Worm (Caenorhabditis elegans): ENCODE results near the gene M01H9.5.
A peak's percentile ranks its signal among the peaks of the same experiment; 100 is the strongest.

M01H9.5 gene

ce11 chrIV:4470885-4471772 is 5.8 kb downstream of the M01H9.5 start (continued):
- TF ChIP-seq attf-5 (GFP tag; optimal IDR thresholded peaks at IDR 0.05) (peak; percentile 64), ama-1 (optimal IDR thresholded peaks at IDR 0.05) (peak; percentile 47), ama-1 (GFP tag; optimal IDR thresholded peaks at IDR 0.05) (peak in 1 of 2 experiments; percentile 9), nfyb-1 (GFP tag; IDR thresholded peaks at IDR 0.05) (peak; percentile 63), hmg-1.2 (GFP tag; IDR thresholded peaks at IDR 0.05) (peak; percentile 81), snpc-3.4 (tag; optimal IDR thresholded peaks at IDR 0.05) (peak; percentile 23), K11D2.4 (GFP tag; IDR thresholded peaks at IDR 0.05) (peak; percentile 55; the same call in 1 of the 2 replicates), snpc-4 (GFP tag; optimal IDR thresholded peaks at IDR 0.05) (no peak), snpc-4 (tag; optimal IDR thresholded peaks at IDR 0.05) (peak in 1 of 4 experiments; percentile 11), sea-2 (GFP tag; IDR thresholded peaks at IDR 0.05) (no peak), lir-1 (GFP tag; conservative IDR thresholded peaks at IDR 0.05) (peak; percentile 38; the same call in 1 of the 2 replicates), mcd-1 (GFP tag; IDR thresholded peaks at IDR 0.05) (peak; percentile 58), nhr-80 (tag; optimal IDR thresholded peaks at IDR 0.05) (peak; percentile 57), madf-3 (GFP tag; IDR thresholded peaks at IDR 0.05) (peak; percentile 11; the same call in 1 of the 2 replicates), efl-1 (GFP tag; optimal IDR thresholded peaks at IDR 0.05) (peak; percentile 56), ceh-27 (GFP tag; optimal IDR thresholded peaks at IDR 0.05) (no peak), F57C9.4 (tag; optimal IDR thresholded peaks at IDR 0.05) (peak; percentile 60)

DNA sequence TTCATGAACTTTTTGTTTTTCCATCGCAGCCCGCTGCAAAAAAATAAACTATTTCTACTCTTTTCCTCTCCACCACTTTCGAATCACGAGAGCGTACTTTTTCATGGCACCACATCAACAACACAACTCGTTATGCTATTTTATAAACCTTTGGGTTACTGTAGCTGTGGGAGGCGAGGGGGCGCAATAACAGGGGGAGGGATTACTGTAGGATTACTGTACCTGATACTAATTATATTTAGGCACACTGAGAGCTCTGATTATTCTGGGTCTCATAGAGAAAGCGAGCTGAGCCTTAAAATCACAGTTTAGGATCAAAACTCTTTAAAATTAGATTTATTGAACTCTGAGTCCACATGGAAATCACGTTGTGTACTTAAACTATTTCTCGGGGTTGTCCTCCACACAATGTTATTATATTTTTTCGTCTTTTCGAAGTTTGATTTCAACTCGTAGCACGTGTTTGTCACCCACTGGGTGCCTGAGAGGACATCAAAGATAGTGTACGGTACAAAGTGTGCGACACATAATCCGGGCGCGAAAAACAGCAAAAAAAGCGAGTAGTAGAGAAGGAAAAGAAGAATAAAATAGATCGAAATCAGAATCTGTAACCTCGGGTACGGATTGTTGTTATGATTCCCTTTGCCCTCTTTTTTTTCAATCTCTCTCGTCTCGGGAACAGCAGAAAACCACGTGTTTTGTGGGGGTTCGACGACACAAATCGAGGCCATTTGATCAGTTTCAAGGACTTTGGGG is 7.3 kb downstream of the M01H9.5 start:
- TF ChIP-seq nhr-80 (tag; optimal IDR thresholded peaks at IDR 0.05) (peak; percentile 30), K11D2.4 (GFP tag; IDR thresholded peaks at IDR 0.05) (0 out of 2 replicates have a peak, but pooled peaks have one; percentile 10), mel-28 (tag; optimal IDR thresholded peaks at IDR 0.05; ENCODE audit: borderline replicate concordance) (no peak), attf-6 (GFP tag; IDR thresholded peaks at IDR 0.05) (0 out of 2 replicates have a peak, but pooled peaks have one; percentile 23), lin-35 (GFP tag; optimal IDR thresholded peaks at IDR 0.05) (peak in 1 of 3 experiments; percentile 14), ccch-3 (GFP tag; optimal IDR thresholded peaks at IDR 0.05) (no peak), ztf-25 (GFP tag; IDR thresholded peaks at IDR 0.05) (no peak), lsy-27 (tag; optimal IDR thresholded peaks at IDR 0.05; ENCODE audit: borderline replicate concordance, insufficient read depth) (no peak), ztf-22 (GFP tag; optimal IDR thresholded peaks at IDR 0.05) (no peak), tbx-9 (tag; optimal IDR thresholded peaks at IDR 0.05; ENCODE audit: borderline replicate concordance) (no peak), ceh-100 (GFP tag; IDR thresholded peaks at IDR 0.05) (no peak), lir-1 (GFP tag; conservative IDR thresholded peaks at IDR 0.05) (0 out of 2 replicates have a peak, but pooled peaks have one; percentile 19), lin-54 (GFP tag; optimal IDR thresholded peaks at IDR 0.05) (no peak), Y67H2A.10 (GFP tag; conservative IDR thresholded peaks at IDR 0.05) (no peak), C17E4.6 (GFP tag; IDR thresholded peaks at IDR 0.05) (no peak), snpc-3.4 (tag; optimal IDR thresholded peaks at IDR 0.05) (no peak), aptf-3 (GFP tag; IDR thresholded peaks at IDR 0.05) (no peak), F33H1.4 (GFP tag; IDR thresholded peaks at IDR 0.05) (no peak), tbp1 (GFP tag; optimal IDR thresholded peaks at IDR 0.05) (peak; percentile 11), unc-62 (GFP tag; optimal IDR thresholded peaks at IDR 0.05) (no peak), F49E8.2 (tag; optimal IDR thresholded peaks at IDR 0.05; ENCODE audit: insufficient read depth) (no peak), dox-1 (GFP tag; IDR thresholded peaks at IDR 0.05) (no peak), F52B5.7 (tag; optimal IDR thresholded peaks at IDR 0.05) (no peak), sptf-2 (GFP tag; optimal IDR thresholded peaks at IDR 0.05) (no peak), mxl-1 (tag; optimal IDR thresholded peaks at IDR 0.05) (no peak), snpc-1.3 (tag; optimal IDR thresholded peaks at IDR 0.05; ENCODE audit: insufficient read depth) (no peak), dpff-1 (tag; optimal IDR thresholded peaks at IDR 0.05) (no peak), madf-10 (tag; optimal IDR thresholded peaks at IDR 0.05) (no peak), F55B11.4 (tag; optimal IDR thresholded peaks at IDR 0.05; ENCODE audit: borderline replicate concordance, insufficient read depth) (no peak), ceh-27 (GFP tag; optimal IDR thresholded peaks at IDR 0.05) (peak; percentile 11), ceh-40 (GFP tag; IDR thresholded peaks at IDR 0.05) (no peak)
